Worm (Caenorhabditis elegans) whole organism, young adult: ENCODE results near the gene lido-9.
"Not testable (repeated sequence)": the region's sequence is repeated elsewhere in the genome, so short reads cannot be mapped to it uniquely, and the experiment has no call there.

Source experiments
- B0035.1 ChIP-seq: sonication (generic microtip); optimal IDR thresholded peaks from 2 replicates; lab custom pipeline; 2016; ENCODE audit warnings: missing genetic modification characterization, mild to moderate bottlenecking, missing compliant biosample characterization, missing genotype, missing genetic modification reagents
- B0261.1 ChIP-seq: sonication (generic microtip); optimal IDR thresholded peaks from 2 replicates; lab custom pipeline; 2016; ENCODE audit warnings: mild to moderate bottlenecking, missing genetic modification characterization, moderate library complexity, missing compliant biosample characterization
- C06A6.2 ChIP-seq: fragments of 200-800 bp; sonication (Bioruptor generic); conservative IDR thresholded peaks from 2 replicates; pipeline ENCODE4 v1.3.6; 2022; ENCODE audit warnings: missing genetic modification characterization, missing compliant biosample characterization
- C17E4.6 ChIP-seq: fragments of 200-800 bp; sonication (Bioruptor generic); IDR thresholded peaks from 2 replicates; pipeline ENCODE4 v1.3.6; 2022; ENCODE audit warnings: missing genetic modification reagents, missing genetic modification characterization, missing compliant biosample characterization
- F49E8.2 ChIP-seq: sonication (generic microtip); optimal IDR thresholded peaks from 3 replicates; lab custom pipeline; 2017; ENCODE audit warnings: missing genetic modification characterization, mild to moderate bottlenecking, missing compliant biosample characterization, antibody characterized with exemption, moderate library complexity; ENCODE audit not compliant: insufficient read depth
- F55B11.4 ChIP-seq: sonication (generic microtip); optimal IDR thresholded peaks from 2 replicates; lab custom pipeline; 2016; ENCODE audit warnings: missing compliant biosample characterization, missing genetic modification characterization, borderline replicate concordance; ENCODE audit not compliant: insufficient read depth
- K12H6.12 ChIP-seq: fragments of 200-800 bp; sonication (Bioruptor generic); optimal IDR thresholded peaks from 2 replicates; lab custom pipeline; 2018; ENCODE audit warnings: mild to moderate bottlenecking, missing genetic modification characterization, missing compliant biosample characterization
- cebp-2 ChIP-seq: fragments of 200-800 bp; sonication (Bioruptor generic); IDR thresholded peaks from 2 replicates; pipeline ENCODE4 v1.3.6; 2022; ENCODE audit warnings: missing genetic modification characterization, missing compliant biosample characterization
- dox-1 ChIP-seq: fragments of 200-800 bp; sonication (Bioruptor generic); IDR thresholded peaks from 2 replicates; pipeline ENCODE4 v1.3.6; 2022; ENCODE audit warnings: missing genetic modification reagents, missing genetic modification characterization, missing compliant biosample characterization
- dpl-1 ChIP-seq: fragments of 150-350 bp; optimal IDR thresholded peaks from 2 replicates; lab custom pipeline; 2014; ENCODE audit warnings: missing biosample characterization, missing genetic modification reagents, missing genetic modification characterization
- egl-44 ChIP-seq: fragments of 200-800 bp; sonication (Bioruptor generic); IDR thresholded peaks from 2 replicates; pipeline ENCODE4 v1.3.6; 2022; ENCODE audit warnings: missing genetic modification reagents, missing genetic modification characterization, missing compliant biosample characterization
- ets-4 ChIP-seq: fragments of 200-800 bp; sonication (Bioruptor generic); optimal IDR thresholded peaks from 2 replicates; lab custom pipeline; 2018; ENCODE audit warnings: mild to moderate bottlenecking, missing genetic modification characterization, missing compliant biosample characterization
- fkh-3 ChIP-seq: sonication (generic microtip); optimal IDR thresholded peaks from 2 replicates; lab custom pipeline; 2016; ENCODE audit warnings: mild to moderate bottlenecking, missing genetic modification characterization, missing compliant biosample characterization
- hmg-1.2 ChIP-seq: fragments of 200-800 bp; sonication (Bioruptor generic); IDR thresholded peaks from 2 replicates; pipeline ENCODE4 v1.3.6; 2022; ENCODE audit warnings: missing genetic modification reagents, missing genetic modification characterization, missing compliant biosample characterization
- lag-1 ChIP-seq: fragments of 200-800 bp; sonication (Bioruptor generic); IDR thresholded peaks from 2 replicates; pipeline ENCODE4 v1.3.6; 2022; ENCODE audit warnings: missing genetic modification reagents, missing genetic modification characterization, missing compliant biosample characterization
- let-607 ChIP-seq, 2 experiments: fragments of 200-800 bp in 1 of 2; sonication (Bioruptor generic) in 1 of 2; sonication (generic microtip) in 1 of 2; optimal IDR thresholded peaks; 2 replicates each; lab custom pipeline; 2016 to 2018; ENCODE audit warnings: mild to moderate bottlenecking in 2 of 2, missing compliant biosample characterization in 2 of 2, missing genetic modification characterization in 2 of 2, moderate library complexity in 2 of 2, missing genotype in 1 of 2
- lsy-27 ChIP-seq: sonication (generic microtip); optimal IDR thresholded peaks from 2 replicates; lab custom pipeline; 2017; ENCODE audit warnings: missing genetic modification characterization, mild to moderate bottlenecking, missing compliant biosample characterization, antibody characterized with exemption, missing genotype, borderline replicate concordance; ENCODE audit not compliant: insufficient read depth
- madf-6 ChIP-seq: fragments of 200-800 bp; sonication (Bioruptor generic); IDR thresholded peaks from 2 replicates; pipeline ENCODE4 v1.3.6; 2022; ENCODE audit warnings: missing genetic modification reagents, missing genetic modification characterization, missing compliant biosample characterization
- madf-8 ChIP-seq: fragments of 200-800 bp; sonication (Bioruptor generic); conservative IDR thresholded peaks from 2 replicates; pipeline ENCODE4 v1.3.6; 2022; ENCODE audit warnings: missing genetic modification reagents, missing genetic modification characterization, missing compliant biosample characterization
- mel-28 ChIP-seq: sonication (generic microtip); optimal IDR thresholded peaks from 2 replicates; lab custom pipeline; 2016; ENCODE audit warnings: borderline replicate concordance, mild to moderate bottlenecking, missing genetic modification characterization, missing compliant biosample characterization
- nfya-1 ChIP-seq: sonication (generic microtip); optimal IDR thresholded peaks from 2 replicates; lab custom pipeline; 2017; ENCODE audit warnings: antibody characterized with exemption, missing compliant biosample characterization, missing genetic modification characterization, borderline replicate concordance; ENCODE audit not compliant: insufficient read depth
- nhr-120 ChIP-seq: fragments of 200-800 bp; sonication (Bioruptor generic); IDR thresholded peaks from 2 replicates; pipeline ENCODE4 v1.3.6; 2022; ENCODE audit warnings: missing genetic modification characterization, missing compliant biosample characterization
- nhr-80 ChIP-seq: sonication (generic microtip); optimal IDR thresholded peaks from 2 replicates; lab custom pipeline; 2016; ENCODE audit warnings: missing genetic modification characterization, missing compliant biosample characterization
- pbrm-1 ChIP-seq: fragments of 200-800 bp; sonication (Bioruptor generic); IDR thresholded peaks from 2 replicates; pipeline ENCODE4 v1.3.6; 2022; ENCODE audit warnings: missing genetic modification reagents, missing genetic modification characterization, missing compliant biosample characterization
- rcor-1 ChIP-seq: fragments of 200-800 bp; sonication (Bioruptor generic); IDR thresholded peaks from 2 replicates; pipeline ENCODE4 v1.3.6; 2022; ENCODE audit warnings: missing genetic modification reagents, missing genetic modification characterization, missing compliant biosample characterization
- rec-8 ChIP-seq, 2 experiments: sonication (generic microtip); optimal IDR thresholded peaks; 2 replicates each; lab custom pipeline; 2016; ENCODE audit warnings: mild to moderate bottlenecking in 2 of 2, missing genetic modification characterization in 2 of 2, missing genetic modification reagents in 2 of 2, missing genotype in 2 of 2, missing biosample characterization in 1 of 2, missing compliant biosample characterization in 1 of 2, moderate library complexity in 1 of 2
- repo-1 ChIP-seq: sonication (generic microtip); optimal IDR thresholded peaks from 2 replicates; lab custom pipeline; 2017; ENCODE audit warnings: mild to moderate bottlenecking, missing genetic modification characterization, missing compliant biosample characterization
- rpc-1 ChIP-seq, 2 experiments: fragments of 150-350 bp in 1 of 2; sonication (generic microtip) in 1 of 2; optimal IDR thresholded peaks; 2 replicates each; lab custom pipeline; 2014 to 2018; ENCODE audit warnings: missing biosample characterization in 1 of 2, missing genetic modification characterization in 1 of 2, missing genetic modification reagents in 1 of 2, missing genotype in 1 of 2
- snpc-1.3 ChIP-seq: sonication (generic microtip); optimal IDR thresholded peaks from 2 replicates; lab custom pipeline; 2017; ENCODE audit warnings: missing genetic modification characterization, mild to moderate bottlenecking, missing compliant biosample characterization, antibody characterized with exemption, moderate library complexity, missing genotype, missing genetic modification reagents; ENCODE audit not compliant: insufficient read depth
- snpc-4 ChIP-seq, 5 experiments: fragments of 150-350 bp in 1 of 5; sonication (generic microtip) in 4 of 5; optimal IDR thresholded peaks; 2 replicates each; lab custom pipeline; 2014 to 2018; ENCODE audit warnings: missing genetic modification characterization in 5 of 5, missing biosample characterization in 3 of 5, antibody characterized with exemption in 2 of 5, mild to moderate bottlenecking in 2 of 5, missing compliant biosample characterization in 2 of 5, missing genotype in 2 of 5, moderate library complexity in 2 of 5, missing genetic modification reagents in 1 of 5
- somi-1 ChIP-seq: fragments of 200-800 bp; sonication (Bioruptor generic); optimal IDR thresholded peaks from 2 replicates; lab custom pipeline; 2018; ENCODE audit warnings: mild to moderate bottlenecking, missing genetic modification characterization, missing compliant biosample characterization
- tbp1 ChIP-seq: fragments of 200-800 bp; sonication (Bioruptor generic); optimal IDR thresholded peaks from 2 replicates; lab custom pipeline; 2018; ENCODE audit warnings: mild to moderate bottlenecking, missing genetic modification characterization, missing compliant biosample characterization
- zfh-2 ChIP-seq: fragments of 200-800 bp; sonication (Bioruptor generic); conservative IDR thresholded peaks from 2 replicates; pipeline ENCODE4 v1.3.6; 2022; ENCODE audit warnings: missing genetic modification reagents, missing genetic modification characterization, missing compliant biosample characterization

lido-9 gene

DNA sequence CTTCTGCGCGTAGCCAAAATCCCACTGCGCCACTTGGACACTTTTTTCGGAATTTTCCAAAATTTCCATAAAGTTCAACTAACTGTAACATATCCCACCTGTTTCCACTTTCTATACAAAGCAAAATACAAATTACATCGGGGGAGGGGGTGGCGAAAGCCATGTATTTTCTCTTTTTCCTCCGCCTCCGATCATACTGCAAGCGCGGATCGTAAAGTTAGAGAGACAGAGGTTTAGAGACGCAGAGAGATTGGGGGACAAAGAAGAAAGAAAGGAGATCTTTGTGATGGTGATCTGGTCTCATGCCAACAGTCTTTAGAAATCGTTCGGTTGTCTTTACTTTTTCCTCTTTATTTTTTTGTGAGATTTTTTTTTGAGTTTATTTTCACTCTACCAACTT lies 27.7 kb downstream of the lido-9 start:
- TF ChIP-seq hmg-1.2 (GFP tag; lab: Robert Waterston, UW): no peak
- TF ChIP-seq egl-44: no peak
- TF ChIP-seq lag-1: no peak
- TF ChIP-seq nhr-120 (GFP tag; lab: Robert Waterston, UW): no peak
- TF ChIP-seq K12H6.12: no peak
- no peak for TF ChIP-seq snpc-1.3
- no peak for TF ChIP-seq F49E8.2 (tag; lab: Kevin White, UChicago)
- TF ChIP-seq C06A6.2: no peak
- TF ChIP-seq C17E4.6 (GFP tag; lab: Robert Waterston, UW): no peak
- TF ChIP-seq B0035.1 (tag; lab: Kevin White, UChicago): no peak
- no peak for TF ChIP-seq pbrm-1 (GFP tag; lab: Robert Waterston, UW)

- TF ChIP-seq ets-4 (GFP tag; lab: Kevin White, UChicago): no peak
- TF ChIP-seq nhr-80 (tag; lab: Kevin White, UChicago): no peak
- TF ChIP-seq let-607 (tag; optimal IDR thresholded peaks at IDR 0.05; lab: Kevin White, UChicago): no peak
- no peak for TF ChIP-seq rec-8 (tag; optimal IDR thresholded peaks at IDR 0.05; lab: Kevin White, UChicago)
- TF ChIP-seq nfya-1: no peak
- TF ChIP-seq snpc-1.3: no peak
- TF ChIP-seq repo-1 (tag; lab: Kevin White, UChicago): no peak
- no peak for TF ChIP-seq fkh-3 (tag; lab: Kevin White, UChicago)
These were observed 29.8 kb downstream of the lido-9 start for ce11 chrII:3030416-3030815.

DNA sequence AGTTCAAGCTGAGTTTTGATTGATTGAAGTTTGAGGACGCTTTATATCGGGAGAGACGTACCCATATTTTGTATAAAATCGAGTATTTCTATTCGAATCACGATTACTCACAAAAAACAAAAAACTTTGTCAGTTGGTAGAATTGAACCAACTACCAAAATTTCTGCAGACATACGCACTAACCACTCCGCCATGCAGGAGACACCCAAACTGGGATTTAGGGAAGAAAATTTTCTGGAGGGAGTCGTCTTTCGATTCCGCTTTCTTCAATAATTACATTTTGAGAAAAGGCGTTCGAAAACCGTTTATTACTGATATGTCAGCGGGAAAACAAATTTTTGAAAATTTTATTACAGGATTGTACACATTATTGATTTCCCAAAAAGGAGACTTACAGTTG lies 30.7 kb downstream of the lido-9 start:
- TF ChIP-seq dox-1 (0 out of 2 replicates have a peak, but pooled peaks have one; percentile 31), B0261.1 (tag; lab: Kevin White, UChicago) (peak; percentile 66), hmg-1.2 (GFP tag; lab: Robert Waterston, UW) (peak; percentile 31; the same call in 1 of the 2 replicates), madf-6 (GFP tag; lab: Robert Waterston, UW) (peak; percentile 61; the same call in 1 of the 2 replicates), snpc-4 (tag; optimal IDR thresholded peaks at IDR 0.05; lab: Kevin White, UChicago) (peak in 2 of 4 experiments; percentile 39 to 66), rcor-1 (peak; percentile 37; the same call in 1 of the 2 replicates), rpc-1 (optimal IDR thresholded peaks at IDR 0.05; lab: Kevin White, UChicago) (peak; percentile 26), rpc-1 (tag; optimal IDR thresholded peaks at IDR 0.05; lab: Kevin White, UChicago) (peak; percentile 52), tbp1 (GFP tag; lab: Kevin White, UChicago) (peak; percentile 84)
- not testable (repeated sequence) for TF ChIP-seq snpc-4 (GFP tag; optimal IDR thresholded peaks at IDR 0.05; lab: Kevin White, UChicago)

DNA sequence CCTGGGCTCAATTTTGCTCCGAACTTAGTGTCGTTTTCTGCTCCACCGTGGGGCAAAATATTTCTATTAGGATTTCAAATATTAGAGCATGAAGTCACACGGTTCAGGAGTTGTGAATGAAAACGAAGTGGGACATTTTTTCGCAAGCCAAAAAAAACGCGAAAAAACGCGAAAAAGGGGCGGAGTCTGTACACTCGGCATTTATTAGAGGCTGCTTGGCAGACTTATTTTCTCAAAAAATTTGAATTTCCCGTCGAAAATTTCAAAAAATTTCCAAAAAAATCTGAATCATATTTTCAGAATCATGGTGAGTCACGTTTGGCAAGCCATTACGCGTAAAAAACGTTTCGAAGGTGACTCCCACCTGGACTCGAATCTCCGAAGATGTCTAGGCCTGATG lies 31.9 kb downstream of the lido-9 start, which contains the start of gene B0454.6:
B0454.6 (plus strand) TSS at position 301 of the 400 bp plus-strand sequence.
- TF ChIP-seq cebp-2; lsy-27 (tag; lab: Kevin White, UChicago); somi-1 (GFP tag; lab: Kevin White, UChicago): not testable (repeated sequence)
- TF ChIP-seq, all 124 proteins: peak for 0; not testable (repeated sequence) for 124

DNA sequence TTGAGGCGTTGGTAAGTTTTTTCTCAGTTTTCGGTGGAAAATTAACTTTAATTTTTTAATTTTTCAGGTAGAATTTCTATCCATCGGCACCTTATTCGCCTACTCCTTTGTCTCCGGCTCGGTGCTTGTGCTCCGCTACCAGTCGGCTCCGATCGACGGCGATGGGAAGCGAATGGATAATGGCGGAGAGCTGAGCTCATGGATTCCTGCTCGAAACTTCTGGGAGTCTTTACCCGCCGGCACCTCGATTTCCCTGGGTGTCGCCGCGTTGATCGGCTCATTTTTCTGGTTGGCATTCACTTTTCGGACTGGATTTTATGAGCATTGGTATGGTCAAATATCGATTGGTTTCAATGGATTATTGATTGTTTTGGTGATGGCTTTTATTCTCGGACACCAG lies 34.3 kb downstream of the lido-9 start:
- TF ChIP-seq zfh-2 (GFP tag; lab: Robert Waterston, UW): peak; percentile 68
- TF ChIP-seq madf-8 (GFP tag; lab: Robert Waterston, UW): no peak
- no peak for TF ChIP-seq snpc-4 (GFP tag; optimal IDR thresholded peaks at IDR 0.05; lab: Kevin White, UChicago)
- no peak for TF ChIP-seq snpc-4 (tag; optimal IDR thresholded peaks at IDR 0.05; lab: Kevin White, UChicago)
- no peak for TF ChIP-seq C17E4.6 (GFP tag; lab: Robert Waterston, UW)
- TF ChIP-seq dpl-1 (GFP tag; lab: Kevin White, UChicago): no peak
- no peak for TF ChIP-seq mel-28 (tag; lab: Kevin White, UChicago)
- no peak for TF ChIP-seq F55B11.4 (tag; lab: Kevin White, UChicago)
